Worm (Caenorhabditis elegans) whole organism, L3 larva: ENCODE data around the gene C52A10.3.

Experiments used
- R02D3.7 ChIP-seq: fragments of 150-350 bp; optimal IDR thresholded peaks from 2 replicates; lab custom pipeline; 2014; ENCODE audit warnings: missing biosample characterization, missing genetic modification characterization
- ZK546.5 ChIP-seq: sonication (generic microtip); optimal IDR thresholded peaks from 2 replicates; lab custom pipeline; 2017; ENCODE audit warnings: missing biosample characterization, missing genetic modification characterization
- aly-2 ChIP-seq: fragments of 150-350 bp; optimal IDR thresholded peaks from 2 replicates; lab custom pipeline; 2014; ENCODE audit warnings: missing biosample characterization, missing genetic modification characterization
- ama-1 ChIP-seq: fragments of 150-350 bp; optimal IDR thresholded peaks from 2 replicates; lab custom pipeline; 2018
- ceh-16 ChIP-seq: sonication (generic microtip); optimal IDR thresholded peaks from 2 replicates; lab custom pipeline; 2017; ENCODE audit warnings: missing biosample characterization, missing genetic modification characterization
- ceh-28 ChIP-seq: fragments of 150-350 bp; optimal IDR thresholded peaks from 2 replicates; lab custom pipeline; 2014; ENCODE audit warnings: missing biosample characterization, missing genetic modification reagents, missing genetic modification characterization
- ceh-82 ChIP-seq: fragments of 150-350 bp; optimal IDR thresholded peaks from 2 replicates; lab custom pipeline; 2014; ENCODE audit warnings: missing biosample characterization, missing genetic modification characterization
- ceh-9 ChIP-seq: sonication (generic microtip); optimal IDR thresholded peaks from 2 replicates; lab custom pipeline; 2018; ENCODE audit warnings: missing biosample characterization, missing genetic modification characterization
- daf-12 ChIP-seq: fragments of 150-350 bp; optimal IDR thresholded peaks from 2 replicates; lab custom pipeline; 2014; ENCODE audit warnings: missing biosample characterization, missing genetic modification reagents, missing genetic modification characterization
- egl-27 ChIP-seq: sonication (generic microtip); optimal IDR thresholded peaks from 4 replicates; lab custom pipeline; 2017; ENCODE audit warnings: missing biosample characterization, missing genetic modification reagents, missing genetic modification characterization
- egl-5 ChIP-seq: fragments of 150-350 bp; optimal IDR thresholded peaks from 2 replicates; lab custom pipeline; 2017; ENCODE audit warnings: missing biosample characterization, missing genetic modification reagents, missing genetic modification characterization, inconsistent platforms
- elt-1 ChIP-seq: fragments of 150-350 bp; optimal IDR thresholded peaks from 2 replicates; lab custom pipeline; 2014; ENCODE audit warnings: missing biosample characterization, missing genetic modification characterization
- elt-2 ChIP-seq: sonication (generic microtip); optimal IDR thresholded peaks from 2 replicates; lab custom pipeline; 2016; ENCODE audit warnings: missing genetic modification reagents, mild to moderate bottlenecking, missing genetic modification characterization, missing compliant biosample characterization
- elt-3 ChIP-seq, 3 experiments: fragments of 150-350 bp in 1 of 3; sonication (generic microtip) in 2 of 3; optimal IDR thresholded peaks; 2 replicates in 2 of 3; 4 replicates in 1 of 3; lab custom pipeline; 2014 to 2017; ENCODE audit warnings: missing biosample characterization in 3 of 3, missing genetic modification characterization in 3 of 3
- eor-1 ChIP-seq, 2 experiments: fragments of 150-350 bp; optimal IDR thresholded peaks; 2 replicates each; lab custom pipeline; 2014 to 2018; ENCODE audit warnings: missing biosample characterization in 2 of 2, missing genetic modification characterization in 2 of 2
- fkh-10 ChIP-seq: sonication (generic microtip); optimal IDR thresholded peaks from 2 replicates; lab custom pipeline; 2017; ENCODE audit warnings: missing biosample characterization, missing genetic modification reagents, missing genetic modification characterization
- fkh-2 ChIP-seq: fragments of 150-350 bp; optimal IDR thresholded peaks from 2 replicates; lab custom pipeline; 2014; ENCODE audit warnings: missing biosample characterization, missing genetic modification reagents, missing genetic modification characterization
- fos-1 ChIP-seq: fragments of 150-350 bp; optimal IDR thresholded peaks from 2 replicates; lab custom pipeline; 2014; ENCODE audit warnings: missing biosample characterization, missing genetic modification characterization
- hmg-11 ChIP-seq: sonication (generic microtip); optimal IDR thresholded peaks from 2 replicates; lab custom pipeline; 2016; ENCODE audit warnings: missing genetic modification characterization, missing compliant biosample characterization
- jun-1 ChIP-seq: fragments of 150-350 bp; optimal IDR thresholded peaks from 2 replicates; lab custom pipeline; 2014; ENCODE audit warnings: missing biosample characterization, missing genetic modification reagents, missing genetic modification characterization
- lin-15B ChIP-seq: fragments of 150-350 bp; optimal IDR thresholded peaks from 2 replicates; lab custom pipeline; 2014; ENCODE audit warnings: missing biosample characterization, missing genetic modification characterization
- lin-39 ChIP-seq: fragments of 150-350 bp; optimal IDR thresholded peaks from 2 replicates; lab custom pipeline; 2018; ENCODE audit warnings: missing biosample characterization, missing genetic modification reagents, missing genetic modification characterization
- lsy-12 ChIP-seq: sonication (generic microtip); optimal IDR thresholded peaks from 2 replicates; lab custom pipeline; 2016; ENCODE audit warnings: mild to moderate bottlenecking, missing genetic modification characterization, missing compliant biosample characterization
- mdl-1 ChIP-seq: fragments of 150-350 bp; optimal IDR thresholded peaks from 2 replicates; lab custom pipeline; 2014; ENCODE audit warnings: missing biosample characterization, missing genetic modification characterization
- mml-1 ChIP-seq: fragments of 150-350 bp; sonication (generic microtip); optimal IDR thresholded peaks from 3 replicates; lab custom pipeline; 2014; ENCODE audit warnings: missing biosample characterization, missing genetic modification characterization
- nfya-1 ChIP-seq: sonication (generic microtip); optimal IDR thresholded peaks from 2 replicates; lab custom pipeline; 2017; ENCODE audit warnings: missing genetic modification characterization, mild to moderate bottlenecking, missing compliant biosample characterization, antibody characterized with exemption, moderate library complexity; ENCODE audit not compliant: insufficient read depth
- nhr-11 ChIP-seq: fragments of 150-350 bp; optimal IDR thresholded peaks from 2 replicates; lab custom pipeline; 2014; ENCODE audit warnings: missing biosample characterization, missing genetic modification characterization
- nhr-12 ChIP-seq: fragments of 150-350 bp; optimal IDR thresholded peaks from 2 replicates; lab custom pipeline; 2014; ENCODE audit warnings: missing biosample characterization, missing genetic modification characterization
- nhr-23 ChIP-seq: fragments of 150-350 bp; optimal IDR thresholded peaks from 2 replicates; lab custom pipeline; 2014; ENCODE audit warnings: missing biosample characterization, missing genetic modification reagents, missing genetic modification characterization
- nhr-237 ChIP-seq: fragments of 150-350 bp; optimal IDR thresholded peaks from 2 replicates; lab custom pipeline; 2014; ENCODE audit warnings: missing biosample characterization, missing genetic modification characterization
- nhr-25 ChIP-seq: sonication (generic microtip); optimal IDR thresholded peaks from 2 replicates; lab custom pipeline; 2017; ENCODE audit warnings: missing biosample characterization, missing genetic modification characterization
- nhr-28 ChIP-seq: fragments of 150-350 bp; optimal IDR thresholded peaks from 2 replicates; lab custom pipeline; 2014; ENCODE audit warnings: missing biosample characterization, missing genetic modification characterization
- nhr-43 ChIP-seq: sonication (generic microtip); optimal IDR thresholded peaks from 2 replicates; lab custom pipeline; 2016; ENCODE audit warnings: mild to moderate bottlenecking, missing genetic modification characterization, missing compliant biosample characterization; ENCODE audit not compliant: poor library complexity, severe bottlenecking
- nhr-67 ChIP-seq: fragments of 150-350 bp; optimal IDR thresholded peaks from 2 replicates; lab custom pipeline; 2014; ENCODE audit warnings: missing biosample characterization, missing genetic modification characterization
- nhr-76 ChIP-seq: fragments of 150-350 bp; sonication (generic microtip); optimal IDR thresholded peaks from 5 replicates; lab custom pipeline; 2014; ENCODE audit warnings: missing biosample characterization, missing genetic modification characterization
- nhr-77 ChIP-seq: fragments of 150-350 bp; optimal IDR thresholded peaks from 2 replicates; lab custom pipeline; 2014; ENCODE audit warnings: missing biosample characterization, missing genetic modification characterization
- pha-4 ChIP-seq: fragments of 150-350 bp; optimal IDR thresholded peaks from 2 replicates; lab custom pipeline; 2014; ENCODE audit warnings: missing biosample characterization, missing genetic modification reagents, missing genetic modification characterization
- pqm-1 ChIP-seq: fragments of 150-350 bp; optimal IDR thresholded peaks from 2 replicates; lab custom pipeline; 2017; ENCODE audit warnings: missing biosample characterization, missing genetic modification characterization, inconsistent platforms
- sea-2 ChIP-seq: fragments of 150-350 bp; sonication (generic microtip); optimal IDR thresholded peaks from 4 replicates; lab custom pipeline; 2014; ENCODE audit warnings: missing biosample characterization, missing genetic modification reagents, missing genetic modification characterization
- skn-1 ChIP-seq: fragments of 150-350 bp; optimal IDR thresholded peaks from 2 replicates; lab custom pipeline; 2014; ENCODE audit warnings: missing biosample characterization, missing genetic modification characterization
- snpc-4 ChIP-seq: fragments of 150-350 bp; optimal IDR thresholded peaks from 2 replicates; lab custom pipeline; 2014; ENCODE audit warnings: missing biosample characterization, missing genetic modification characterization
- tbx-2 ChIP-seq: sonication (generic microtip); optimal IDR thresholded peaks from 2 replicates; lab custom pipeline; 2016; ENCODE audit warnings: mild to moderate bottlenecking, missing genetic modification characterization, missing compliant biosample characterization
- unc-39 ChIP-seq: sonication (generic microtip); optimal IDR thresholded peaks from 4 replicates; lab custom pipeline; 2017; ENCODE audit warnings: missing biosample characterization, missing genetic modification characterization
- unc-62 ChIP-seq: fragments of 150-350 bp; sonication (generic microtip); optimal IDR thresholded peaks from 4 replicates; lab custom pipeline; 2014; ENCODE audit warnings: missing biosample characterization, missing genetic modification reagents, missing genetic modification characterization
- zag-1 ChIP-seq: fragments of 150-350 bp; optimal IDR thresholded peaks from 2 replicates; lab custom pipeline; 2014; ENCODE audit warnings: missing biosample characterization, missing genetic modification characterization
- ztf-11 ChIP-seq: fragments of 150-350 bp; optimal IDR thresholded peaks from 2 replicates; lab custom pipeline; 2014; ENCODE audit warnings: missing biosample characterization, missing genetic modification characterization
- ztf-4 ChIP-seq: fragments of 150-350 bp; optimal IDR thresholded peaks from 2 replicates; lab custom pipeline; 2014; ENCODE audit warnings: missing biosample characterization, missing genetic modification characterization

C52A10.3 gene

ce11 chrV:5272034-5272433 lies 32.7 kb upstream of the C52A10.3 start:
- TF ChIP-seq nhr-11 (tag; lab: Kevin White, UChicago), result no peak
- no peak for TF ChIP-seq pqm-1 (tag; lab: Kevin White, UChicago)
- no peak for TF ChIP-seq ceh-28 (tag; lab: Kevin White, UChicago)

- TF ChIP-seq daf-12 (peak; percentile 25), fos-1 (tag; lab: Kevin White, UChicago) (no peak), mdl-1 (tag; lab: Kevin White, UChicago) (peak; percentile 26), nhr-67 (tag; lab: Kevin White, UChicago) (no peak), ceh-16 (tag; lab: Kevin White, UChicago) (no peak), nhr-25 (tag; lab: Kevin White, UChicago) (no peak), hmg-11 (tag; lab: Kevin White, UChicago) (no peak), ztf-11 (no peak), elt-2 (tag; lab: Kevin White, UChicago) (peak; percentile 93), ZK546.5 (tag; lab: Kevin White, UChicago) (no peak), nhr-77 (tag; lab: Kevin White, UChicago) (no peak), mml-1 (tag; lab: Kevin White, UChicago) (peak; percentile 80), unc-39 (tag; lab: Kevin White, UChicago) (no peak), lin-39 (tag; lab: Kevin White, UChicago) (peak; percentile 28), zag-1 (tag; lab: Kevin White, UChicago) (no peak), nhr-11 (tag; lab: Kevin White, UChicago) (peak; percentile 44), aly-2 (tag; lab: Kevin White, UChicago) (no peak), lin-15B (tag; lab: Kevin White, UChicago) (no peak), nhr-43 (peak; percentile 47), ceh-82 (tag; lab: Kevin White, UChicago) (no peak), unc-62 (no peak), skn-1 (tag; lab: Kevin White, UChicago) (peak; percentile 23), jun-1 (tag; lab: Kevin White, UChicago) (peak; percentile 62), nhr-12 (no peak), snpc-4 (tag; lab: Kevin White, UChicago) (no peak), pqm-1 (tag; lab: Kevin White, UChicago) (peak; percentile 87), pha-4 (tag; lab: Kevin White, UChicago) (peak; percentile 61), ama-1 (lab: Kevin White, UChicago) (peak; percentile 73), elt-1 (no peak), nhr-237 (no peak), egl-27 (tag; lab: Kevin White, UChicago) (no peak), fkh-10 (no peak), sea-2 (GFP tag; lab: Kevin White, UChicago) (no peak), ceh-9 (tag; lab: Kevin White, UChicago) (no peak), nhr-76 (no peak), elt-3 (tag; optimal IDR thresholded peaks at IDR 0.05; lab: Kevin White, UChicago) (peak in 1 of 3 experiments; percentile 10), ceh-28 (tag; lab: Kevin White, UChicago) (no peak), tbx-2 (peak; percentile 9), lsy-12 (tag; lab: Kevin White, UChicago) (peak; percentile 23), fkh-2 (tag; lab: Kevin White, UChicago) (no peak), nhr-28 (no peak), R02D3.7 (tag; lab: Kevin White, UChicago) (no peak), ztf-4 (no peak), eor-1 (tag; optimal IDR thresholded peaks at IDR 0.05; lab: Kevin White, UChicago) (no peak), nhr-23 (tag; lab: Kevin White, UChicago) (no peak), nfya-1 (tag; lab: Kevin White, UChicago) (peak; percentile 60), egl-5 (no peak)
- TF ChIP-seq, all 47 proteins: peak for 16
These were observed 32.2 kb upstream of the C52A10.3 start for ce11 chrV:5271487-5271886.
